Worm (Caenorhabditis elegans) whole organism, young adult: ENCODE data around the gene K01H12.4.

ENCODE experiments used
- B0035.1 ChIP-seq: sonication (generic microtip); optimal IDR thresholded peaks from 2 replicates; lab custom pipeline; 2016; ENCODE audit warnings: missing genetic modification characterization, mild to moderate bottlenecking, missing compliant biosample characterization, missing genotype, missing genetic modification reagents
- B0261.1 ChIP-seq: sonication (generic microtip); optimal IDR thresholded peaks from 2 replicates; lab custom pipeline; 2016; ENCODE audit warnings: mild to moderate bottlenecking, missing genetic modification characterization, moderate library complexity, missing compliant biosample characterization
- F55B11.4 ChIP-seq: sonication (generic microtip); optimal IDR thresholded peaks from 2 replicates; lab custom pipeline; 2016; ENCODE audit warnings: missing compliant biosample characterization, missing genetic modification characterization, borderline replicate concordance; ENCODE audit not compliant: insufficient read depth
- F57A8.1 ChIP-seq: fragments of 200-800 bp; sonication (Bioruptor generic); optimal IDR thresholded peaks from 2 replicates; lab custom pipeline; 2018; ENCODE audit warnings: mild to moderate bottlenecking, missing genetic modification characterization, moderate library complexity, missing compliant biosample characterization
- K12H6.12 ChIP-seq: fragments of 200-800 bp; sonication (Bioruptor generic); optimal IDR thresholded peaks from 2 replicates; lab custom pipeline; 2018; ENCODE audit warnings: mild to moderate bottlenecking, missing genetic modification characterization, missing compliant biosample characterization
- T26A5.8 ChIP-seq: sonication (generic microtip); optimal IDR thresholded peaks from 2 replicates; lab custom pipeline; 2016; ENCODE audit warnings: missing genetic modification characterization, missing compliant biosample characterization
- aptf-2 ChIP-seq: fragments of 200-800 bp; sonication (Bioruptor generic); conservative IDR thresholded peaks from 2 replicates; pipeline ENCODE4 v1.3.6; 2022; ENCODE audit warnings: missing genetic modification reagents, missing genetic modification characterization, missing compliant biosample characterization
- athp-1 ChIP-seq: sonication (generic microtip); optimal IDR thresholded peaks from 2 replicates; lab custom pipeline; 2017; ENCODE audit warnings: mild to moderate bottlenecking, missing genetic modification characterization, missing compliant biosample characterization
- attf-3 ChIP-seq: fragments of 200-800 bp; sonication (Bioruptor generic); conservative IDR thresholded peaks from 2 replicates; pipeline ENCODE4 v1.3.6; 2022; ENCODE audit warnings: missing genetic modification reagents, missing genetic modification characterization, missing compliant biosample characterization
- attf-5 ChIP-seq: fragments of 200-800 bp; sonication (Bioruptor generic); optimal IDR thresholded peaks from 2 replicates; lab custom pipeline; 2018; ENCODE audit warnings: mild to moderate bottlenecking, missing genetic modification characterization, missing compliant biosample characterization
- cebp-1 ChIP-seq, 2 experiments: fragments of 200-800 bp in 1 of 2; sonication (Bioruptor generic) in 1 of 2; sonication (generic microtip) in 1 of 2; IDR thresholded peaks in 1 of 2; optimal IDR thresholded peaks in 1 of 2; 2 replicates each; pipeline versions ENCODE4 v1.3.6 to Lab custom; 2017 to 2022; ENCODE audit warnings: missing compliant biosample characterization in 2 of 2, missing genetic modification characterization in 2 of 2, mild to moderate bottlenecking in 1 of 2, missing genetic modification reagents in 1 of 2, moderate library complexity in 1 of 2
- dpl-1 ChIP-seq: fragments of 150-350 bp; optimal IDR thresholded peaks from 2 replicates; lab custom pipeline; 2014; ENCODE audit warnings: missing biosample characterization, missing genetic modification reagents, missing genetic modification characterization
- ets-4 ChIP-seq: fragments of 200-800 bp; sonication (Bioruptor generic); optimal IDR thresholded peaks from 2 replicates; lab custom pipeline; 2018; ENCODE audit warnings: mild to moderate bottlenecking, missing genetic modification characterization, missing compliant biosample characterization
- him-1 ChIP-seq: sonication (generic microtip); optimal IDR thresholded peaks from 2 replicates; lab custom pipeline; 2016; ENCODE audit warnings: missing genotype, missing genetic modification reagents, missing genetic modification characterization, missing compliant biosample characterization
- hmg-20 ChIP-seq: fragments of 200-800 bp; sonication (Bioruptor generic); IDR thresholded peaks from 2 replicates; pipeline ENCODE4 v1.3.6; 2022; ENCODE audit warnings: missing genetic modification reagents, missing genetic modification characterization, missing compliant biosample characterization
- let-607 ChIP-seq, 2 experiments: fragments of 200-800 bp in 1 of 2; sonication (Bioruptor generic) in 1 of 2; sonication (generic microtip) in 1 of 2; optimal IDR thresholded peaks; 2 replicates each; lab custom pipeline; 2016 to 2018; ENCODE audit warnings: mild to moderate bottlenecking in 2 of 2, missing compliant biosample characterization in 2 of 2, missing genetic modification characterization in 2 of 2, moderate library complexity in 2 of 2, missing genotype in 1 of 2
- lin-35 ChIP-seq, 3 experiments: fragments of 150-350 bp in 2 of 3; sonication (generic microtip) in 1 of 3; optimal IDR thresholded peaks; 2 replicates each; lab custom pipeline; 2014 to 2018; ENCODE audit warnings: missing biosample characterization in 3 of 3, missing genetic modification characterization in 3 of 3, missing genetic modification reagents in 3 of 3
- lin-54 ChIP-seq: fragments of 200-800 bp; sonication (Bioruptor generic); optimal IDR thresholded peaks from 2 replicates; lab custom pipeline; 2018; ENCODE audit warnings: mild to moderate bottlenecking, missing genetic modification characterization, missing compliant biosample characterization
- lsl-1 ChIP-seq: fragments of 200-800 bp; sonication (Bioruptor generic); optimal IDR thresholded peaks from 2 replicates; lab custom pipeline; 2018; ENCODE audit warnings: mild to moderate bottlenecking, missing genetic modification characterization, moderate library complexity, missing compliant biosample characterization
- madf-10 ChIP-seq: sonication (generic microtip); optimal IDR thresholded peaks from 2 replicates; lab custom pipeline; 2016; ENCODE audit warnings: mild to moderate bottlenecking, missing genetic modification characterization, missing compliant biosample characterization
- madf-3 ChIP-seq: fragments of 200-800 bp; sonication (Bioruptor generic); IDR thresholded peaks from 2 replicates; pipeline ENCODE4 v1.3.6; 2022; ENCODE audit warnings: missing genetic modification reagents, missing genetic modification characterization, missing compliant biosample characterization
- madf-8 ChIP-seq: fragments of 200-800 bp; sonication (Bioruptor generic); conservative IDR thresholded peaks from 2 replicates; pipeline ENCODE4 v1.3.6; 2022; ENCODE audit warnings: missing genetic modification reagents, missing genetic modification characterization, missing compliant biosample characterization
- mes-4 ChIP-seq: sonication (generic microtip); optimal IDR thresholded peaks from 2 replicates; lab custom pipeline; 2016; ENCODE audit warnings: missing genotype, missing genetic modification characterization, missing compliant biosample characterization
- nfyb-1 ChIP-seq: fragments of 200-800 bp; sonication (Bioruptor generic); IDR thresholded peaks from 2 replicates; pipeline ENCODE4 v1.3.6; 2022; ENCODE audit warnings: missing genetic modification reagents, missing genetic modification characterization, missing compliant biosample characterization
- nhr-80 ChIP-seq: sonication (generic microtip); optimal IDR thresholded peaks from 2 replicates; lab custom pipeline; 2016; ENCODE audit warnings: missing genetic modification characterization, missing compliant biosample characterization
- nhr-90 ChIP-seq: sonication (generic microtip); optimal IDR thresholded peaks from 2 replicates; lab custom pipeline; 2016; ENCODE audit warnings: missing genotype, mild to moderate bottlenecking, missing genetic modification characterization, missing compliant biosample characterization
- rec-8 ChIP-seq, 2 experiments: sonication (generic microtip); optimal IDR thresholded peaks; 2 replicates each; lab custom pipeline; 2016; ENCODE audit warnings: mild to moderate bottlenecking in 2 of 2, missing genetic modification characterization in 2 of 2, missing genetic modification reagents in 2 of 2, missing genotype in 2 of 2, missing biosample characterization in 1 of 2, missing compliant biosample characterization in 1 of 2, moderate library complexity in 1 of 2
- repo-1 ChIP-seq: sonication (generic microtip); optimal IDR thresholded peaks from 2 replicates; lab custom pipeline; 2017; ENCODE audit warnings: mild to moderate bottlenecking, missing genetic modification characterization, missing compliant biosample characterization
- rpc-1 ChIP-seq, 2 experiments: fragments of 150-350 bp in 1 of 2; sonication (generic microtip) in 1 of 2; optimal IDR thresholded peaks; 2 replicates each; lab custom pipeline; 2014 to 2018; ENCODE audit warnings: missing biosample characterization in 1 of 2, missing genetic modification characterization in 1 of 2, missing genetic modification reagents in 1 of 2, missing genotype in 1 of 2
- snpc-1.3 ChIP-seq: sonication (generic microtip); optimal IDR thresholded peaks from 2 replicates; lab custom pipeline; 2017; ENCODE audit warnings: missing genetic modification characterization, mild to moderate bottlenecking, missing compliant biosample characterization, antibody characterized with exemption, moderate library complexity, missing genotype, missing genetic modification reagents; ENCODE audit not compliant: insufficient read depth
- snpc-3.4 ChIP-seq: sonication (generic microtip); optimal IDR thresholded peaks from 2 replicates; lab custom pipeline; 2017; ENCODE audit warnings: missing genetic modification characterization, mild to moderate bottlenecking, missing compliant biosample characterization, antibody characterized with exemption, moderate library complexity, missing genotype, missing genetic modification reagents
- tlf-1 ChIP-seq: fragments of 200-800 bp; sonication (Bioruptor generic); optimal IDR thresholded peaks from 2 replicates; lab custom pipeline; 2018; ENCODE audit warnings: mild to moderate bottlenecking, missing genetic modification characterization, missing compliant biosample characterization
- unc-62 ChIP-seq: fragments of 150-350 bp; optimal IDR thresholded peaks from 2 replicates; lab custom pipeline; 2014; ENCODE audit warnings: missing biosample characterization, missing genetic modification reagents, missing genetic modification characterization
- ztf-22 ChIP-seq: fragments of 200-800 bp; sonication (Bioruptor generic); optimal IDR thresholded peaks from 2 replicates; lab custom pipeline; 2018; ENCODE audit warnings: mild to moderate bottlenecking, missing genetic modification characterization, moderate library complexity, missing compliant biosample characterization
- ztf-26 ChIP-seq: sonication (generic microtip); optimal IDR thresholded peaks from 2 replicates; lab custom pipeline; 2017; ENCODE audit warnings: missing genetic modification characterization, missing compliant biosample characterization
- ztf-28 ChIP-seq: fragments of 200-800 bp; sonication (Bioruptor generic); IDR thresholded peaks from 2 replicates; pipeline ENCODE4 v1.3.6; 2022; ENCODE audit warnings: missing genetic modification reagents, missing genetic modification characterization, missing compliant biosample characterization
- ztf-6 ChIP-seq: fragments of 200-800 bp; sonication (Bioruptor generic); IDR thresholded peaks from 2 replicates; pipeline ENCODE4 v1.3.6; 2022; ENCODE audit warnings: missing genetic modification reagents, missing genetic modification characterization, missing compliant biosample characterization

K01H12.4 gene

DNA sequence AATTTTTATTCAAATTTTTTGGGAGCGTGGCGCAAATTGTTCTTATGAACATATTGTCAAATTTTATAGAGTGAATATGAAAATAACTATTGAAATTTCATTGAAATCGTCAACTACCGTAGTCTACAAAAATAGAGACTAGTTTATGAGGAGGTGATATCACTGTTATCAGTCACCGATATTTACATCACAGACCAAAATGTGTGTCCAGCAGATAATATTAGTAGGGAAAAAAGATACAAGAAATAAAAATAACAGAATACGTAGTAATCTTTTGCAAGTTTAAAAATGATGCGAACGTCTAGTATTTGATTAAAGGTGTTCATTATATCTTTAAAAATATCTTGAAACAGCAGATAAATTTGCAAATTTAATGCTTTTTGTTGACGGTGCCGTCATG, 33.6 kb upstream of the K01H12.4 start:
- TF ChIP-seq snpc-1.3 (no peak), ztf-6 (GFP tag; lab: Robert Waterston, UW) (no peak), snpc-3.4 (tag; lab: Kevin White, UChicago) (no peak), madf-8 (no peak), rpc-1 (optimal IDR thresholded peaks at IDR 0.05; lab: Kevin White, UChicago) (no peak), rpc-1 (tag; optimal IDR thresholded peaks at IDR 0.05; lab: Kevin White, UChicago) (no peak), lsl-1 (GFP tag; lab: Kevin White, UChicago) (no peak), mes-4 (no peak), B0261.1 (tag; lab: Kevin White, UChicago) (no peak), nhr-90 (tag; lab: Kevin White, UChicago) (no peak), dpl-1 (GFP tag; lab: Kevin White, UChicago) (no peak), repo-1 (no peak), ztf-28 (GFP tag; lab: Robert Waterston, UW) (no peak), him-1 (tag; lab: Kevin White, UChicago) (no peak), lin-35 (GFP tag; optimal IDR thresholded peaks at IDR 0.05; lab: Kevin White, UChicago) (no peak), attf-5 (GFP tag; lab: Kevin White, UChicago) (no peak)

DNA sequence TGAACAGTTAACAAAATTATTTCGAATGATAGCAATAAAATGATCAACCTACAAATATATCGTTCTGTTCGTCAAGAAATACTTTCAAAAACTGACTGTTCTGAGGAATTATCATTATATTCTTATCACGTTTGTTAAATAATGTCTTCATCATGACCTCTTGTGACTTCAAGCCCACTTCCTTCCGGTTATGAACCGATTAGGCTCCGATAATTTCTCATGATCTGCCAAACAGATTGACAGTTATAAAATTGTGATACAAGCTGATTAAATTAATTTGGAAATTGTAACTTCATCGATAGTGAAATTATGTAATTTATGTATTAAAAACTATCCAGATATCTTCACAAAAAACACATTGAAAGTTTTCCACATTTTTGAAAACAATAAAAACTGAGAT, 32.0 kb upstream of the K01H12.4 start, which contains the start of gene ins-8:
Gene ins-8, minus strand, starts transcription at position 101 of the 400 bp plus-strand sequence.
- TF ChIP-seq madf-3 (GFP tag; lab: Robert Waterston, UW), result no peak
- no peak for TF ChIP-seq ztf-26 (tag; lab: Kevin White, UChicago)
- no peak for TF ChIP-seq K12H6.12 (tag; lab: Kevin White, UChicago)
- no peak for TF ChIP-seq athp-1 (tag; lab: Kevin White, UChicago)
- no peak for TF ChIP-seq attf-3 (GFP tag; lab: Robert Waterston, UW)
- TF ChIP-seq F57A8.1 (GFP tag; lab: Kevin White, UChicago), result no peak
- no peak for TF ChIP-seq aptf-2 (GFP tag; lab: Robert Waterston, UW)
- no peak for TF ChIP-seq F55B11.4
- TF ChIP-seq T26A5.8 (tag; lab: Kevin White, UChicago), result no peak
- no peak for TF ChIP-seq hmg-20 (GFP tag; lab: Robert Waterston, UW)
- TF ChIP-seq tlf-1 (GFP tag; lab: Kevin White, UChicago), result no peak
- no peak for TF ChIP-seq madf-10
- no peak for TF ChIP-seq nfyb-1 (GFP tag; lab: Robert Waterston, UW)
- no peak for TF ChIP-seq ztf-28 (GFP tag; lab: Robert Waterston, UW)
- TF ChIP-seq let-607 (tag; optimal IDR thresholded peaks at IDR 0.05; lab: Kevin White, UChicago), result no peak
- TF ChIP-seq, all 124 proteins: peak for 0

- peak; percentile 82 for TF ChIP-seq ets-4
- TF ChIP-seq ztf-22 (GFP tag; lab: Kevin White, UChicago), result peak; percentile 48
- TF ChIP-seq dpl-1 (GFP tag; lab: Kevin White, UChicago), result no peak
- peak; percentile 70 for TF ChIP-seq unc-62 (GFP tag; lab: Kevin White, UChicago)
- peak; percentile 86 for TF ChIP-seq nhr-80 (tag; lab: Kevin White, UChicago)
Observed at ce11 chrIV:9682514-9682913, 30.4 kb upstream of the K01H12.4 start, which contains the start of gene ins-7. Gene ins-7, minus strand, starts transcription at chrIV:9682845.

DNA sequence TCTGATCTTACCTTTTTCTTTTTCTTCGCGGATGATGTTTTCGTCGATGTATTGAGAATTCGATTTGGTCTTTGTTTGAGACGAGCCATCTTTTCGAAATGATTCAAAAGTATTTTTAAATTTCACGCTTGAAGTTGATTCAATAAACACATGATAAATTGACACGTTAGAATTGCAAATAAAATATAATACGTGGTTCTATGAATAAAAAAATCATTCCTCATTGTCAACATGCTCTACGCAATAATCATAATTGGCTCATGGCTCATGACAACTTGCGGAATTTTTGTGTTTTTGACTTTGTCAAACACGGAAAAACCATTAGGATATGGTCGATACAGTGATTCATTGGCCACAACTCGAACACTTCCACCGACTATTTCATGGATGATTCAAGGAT, 29.4 kb upstream of the K01H12.4 start, which contains the start of the genes htas-1 and ZK1251.3:
Gene htas-1, minus strand, starts transcription at position 101 of the 400 bp plus-strand sequence.
Gene ZK1251.3, plus strand, starts transcription at position 226 of the 400 bp plus-strand sequence.
- TF ChIP-seq lin-54 (GFP tag; lab: Kevin White, UChicago) (no peak), cebp-1 (GFP tag; IDR thresholded peaks at IDR 0.05; lab: Robert Waterston, UW) (no peak), cebp-1 (tag; optimal IDR thresholded peaks at IDR 0.05; lab: Kevin White, UChicago) (no peak), ztf-28 (GFP tag; lab: Robert Waterston, UW) (no peak), rec-8 (tag; optimal IDR thresholded peaks at IDR 0.05; lab: Kevin White, UChicago) (no peak), B0035.1 (no peak)
